Worm (Caenorhabditis elegans) whole organism, mixed stage, embryonic: Measurements from ENCODE around the gene rbm-7.

ENCODE experiments used
- M03D4.4 ChIP-seq: sonication (generic microtip); optimal IDR thresholded peaks from 2 replicates; lab custom pipeline; 2017; ENCODE audit warnings: mild to moderate bottlenecking, missing genetic modification characterization, missing compliant biosample characterization
- lin-13 ChIP-seq: fragments of 150-350 bp; optimal IDR thresholded peaks from 2 replicates; lab custom pipeline; 2014; ENCODE audit warnings: missing biosample characterization, missing genetic modification characterization
- mab-5 ChIP-seq: fragments of 150-350 bp; optimal IDR thresholded peaks from 2 replicates; lab custom pipeline; 2014; ENCODE audit warnings: missing biosample characterization, missing genetic modification characterization
- mep-1 ChIP-seq: fragments of 150-350 bp; optimal IDR thresholded peaks from 2 replicates; lab custom pipeline; 2017; ENCODE audit warnings: missing biosample characterization, missing genetic modification reagents, missing genetic modification characterization, inconsistent platforms
- nhr-237 ChIP-seq: fragments of 150-350 bp; optimal IDR thresholded peaks from 2 replicates; lab custom pipeline; 2014; ENCODE audit warnings: missing biosample characterization, missing genetic modification characterization
- snpc-4 ChIP-seq: fragments of 150-350 bp; optimal IDR thresholded peaks from 2 replicates; lab custom pipeline; 2014; ENCODE audit warnings: missing biosample characterization, missing genetic modification characterization
- sptf-1 ChIP-seq: sonication (generic microtip); optimal IDR thresholded peaks from 2 replicates; lab custom pipeline; 2017; ENCODE audit warnings: mild to moderate bottlenecking, missing genetic modification characterization, moderate library complexity, missing compliant biosample characterization
- unc-62 ChIP-seq: fragments of 150-350 bp; optimal IDR thresholded peaks from 2 replicates; lab custom pipeline; 2014; ENCODE audit warnings: missing biosample characterization, missing genetic modification reagents, missing genetic modification characterization

DNA sequence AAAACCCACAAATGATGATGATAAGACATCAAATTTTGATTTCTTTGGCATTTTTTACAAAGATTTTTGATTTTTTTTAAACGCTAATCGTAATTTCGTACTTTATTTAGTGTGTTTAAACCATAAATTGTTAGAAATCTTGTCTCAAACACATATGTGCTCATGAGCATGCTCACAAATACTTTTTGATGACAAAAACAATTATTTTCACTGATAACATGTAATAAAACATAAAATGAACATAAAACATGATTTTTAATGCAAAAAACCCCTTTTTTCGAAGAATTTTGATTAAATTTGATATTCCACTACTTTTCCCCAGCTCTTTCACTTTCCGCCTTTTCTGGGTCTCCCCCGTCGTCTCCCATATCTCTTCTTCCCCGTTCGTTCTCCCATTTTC lies 1.1 kb upstream of the rbm-7 start:
- TF ChIP-seq unc-62 = no peak
- TF ChIP-seq lin-13 (tag; lab: Kevin White, UChicago) = no peak
- no peak for TF ChIP-seq nhr-237 (tag; lab: Kevin White, UChicago)
- TF ChIP-seq mep-1 (tag; lab: Kevin White, UChicago) = no peak
- TF ChIP-seq mab-5 (tag; lab: Kevin White, UChicago) = no peak
- TF ChIP-seq sptf-1 (tag; lab: Kevin White, UChicago) = no peak
- TF ChIP-seq snpc-4 (tag; lab: Kevin White, UChicago) = no peak
- TF ChIP-seq M03D4.4 (tag; lab: Kevin White, UChicago) = no peak
